Worm (Caenorhabditis elegans) whole organism, L1 larva: ENCODE results near the gene C31H2.4.

Experiments used
- C04F5.9 ChIP-seq: sonication (generic microtip); optimal IDR thresholded peaks from 2 replicates; lab custom pipeline; 2016; ENCODE audit warnings: missing genetic modification characterization, missing compliant biosample characterization
- Y116A8C.19 ChIP-seq: sonication (generic microtip); optimal IDR thresholded peaks from 2 replicates; lab custom pipeline; 2016; ENCODE audit warnings: missing compliant biosample characterization, missing genetic modification characterization, borderline replicate concordance
- blmp-1 ChIP-seq: fragments of 150-350 bp; optimal IDR thresholded peaks from 2 replicates; lab custom pipeline; 2014; ENCODE audit warnings: missing biosample characterization, missing genetic modification characterization
- ceh-63 ChIP-seq: fragments of 200-800 bp; sonication (Bioruptor generic); optimal IDR thresholded peaks from 2 replicates; lab custom pipeline; 2018; ENCODE audit warnings: mild to moderate bottlenecking, missing genetic modification characterization, missing compliant biosample characterization
- ceh-88 ChIP-seq: fragments of 200-800 bp; sonication (Bioruptor generic); IDR thresholded peaks from 2 replicates; pipeline ENCODE4 v1.3.6; 2022; ENCODE audit warnings: missing genetic modification characterization, missing compliant biosample characterization
- ceh-90 ChIP-seq: sonication (generic microtip); optimal IDR thresholded peaks from 2 replicates; lab custom pipeline; 2016; ENCODE audit warnings: missing genetic modification characterization, missing compliant biosample characterization
- ces-1 ChIP-seq: fragments of 150-350 bp; optimal IDR thresholded peaks from 2 replicates; lab custom pipeline; 2014; ENCODE audit warnings: missing biosample characterization, missing genetic modification reagents, missing genetic modification characterization
- dpl-1 ChIP-seq, 3 experiments: fragments of 150-350 bp in 2 of 3; sonication (generic microtip) in 1 of 3; optimal IDR thresholded peaks; 2 replicates each; lab custom pipeline; 2014 to 2017; ENCODE audit warnings: missing biosample characterization in 3 of 3, missing genetic modification characterization in 3 of 3, missing genetic modification reagents in 3 of 3
- efl-1 ChIP-seq, 4 experiments: fragments of 150-350 bp; optimal IDR thresholded peaks in 3 of 4; peaks in 1 of 4; 1 replicate in 1 of 4; 2 replicates in 3 of 4; lab custom pipeline; 2014; ENCODE audit warnings: missing biosample characterization in 2 of 4, missing genetic modification characterization in 2 of 4, missing genetic modification reagents in 2 of 4
- egl-13 ChIP-seq: sonication (generic microtip); optimal IDR thresholded peaks from 2 replicates; lab custom pipeline; 2016; ENCODE audit warnings: missing genotype, missing genetic modification reagents, missing genetic modification characterization, missing compliant biosample characterization
- ets-5 ChIP-seq: fragments of 200-800 bp; sonication (Bioruptor generic); IDR thresholded peaks from 2 replicates; pipeline ENCODE4 v1.3.6; 2022; ENCODE audit warnings: missing genetic modification characterization, missing compliant biosample characterization
- fkh-8 ChIP-seq: sonication (generic microtip); optimal IDR thresholded peaks from 2 replicates; lab custom pipeline; 2016; ENCODE audit warnings: mild to moderate bottlenecking, missing genetic modification characterization, missing compliant biosample characterization
- grh-1 ChIP-seq: fragments of 200-800 bp; sonication (Bioruptor generic); IDR thresholded peaks from 2 replicates; pipeline ENCODE4 v1.3.6; 2022; ENCODE audit warnings: missing genetic modification reagents, missing genetic modification characterization, missing compliant biosample characterization
- hlh-17 ChIP-seq: fragments of 200-800 bp; sonication (Bioruptor generic); optimal IDR thresholded peaks from 2 replicates; lab custom pipeline; 2018; ENCODE audit warnings: missing genetic modification characterization, mild to moderate bottlenecking, missing compliant biosample characterization, moderate library complexity, borderline replicate concordance
- lin-13 ChIP-seq: fragments of 150-350 bp; optimal IDR thresholded peaks from 2 replicates; lab custom pipeline; 2014; ENCODE audit warnings: missing biosample characterization, missing genetic modification reagents, missing genetic modification characterization
- lin-14 ChIP-seq: fragments of 200-800 bp; sonication (Bioruptor generic); optimal IDR thresholded peaks from 2 replicates; lab custom pipeline; 2018; ENCODE audit warnings: mild to moderate bottlenecking, missing genetic modification characterization, moderate library complexity, missing compliant biosample characterization
- lin-15B ChIP-seq: fragments of 150-350 bp; sonication (generic microtip); optimal IDR thresholded peaks from 3 replicates; lab custom pipeline; 2014; ENCODE audit warnings: missing biosample characterization, missing genetic modification characterization
- lin-35 ChIP-seq, 2 experiments: fragments of 150-350 bp; optimal IDR thresholded peaks; 2 replicates each; lab custom pipeline; 2014; ENCODE audit warnings: missing biosample characterization in 2 of 2, missing genetic modification characterization in 2 of 2, missing genetic modification reagents in 2 of 2
- nhr-20 ChIP-seq: sonication (generic microtip); optimal IDR thresholded peaks from 2 replicates; lab custom pipeline; 2016; ENCODE audit warnings: mild to moderate bottlenecking, missing genetic modification characterization, missing compliant biosample characterization
- nhr-28 ChIP-seq: fragments of 150-350 bp; optimal IDR thresholded peaks from 2 replicates; lab custom pipeline; 2014; ENCODE audit warnings: missing biosample characterization, missing genetic modification characterization
- nhr-71 ChIP-seq: sonication (generic microtip); optimal IDR thresholded peaks from 2 replicates; lab custom pipeline; 2016; ENCODE audit warnings: mild to moderate bottlenecking, missing genetic modification characterization, moderate library complexity, missing compliant biosample characterization
- nhr-76 ChIP-seq: sonication (generic microtip); optimal IDR thresholded peaks from 2 replicates; lab custom pipeline; 2017; ENCODE audit warnings: missing biosample characterization, missing genetic modification characterization
- nhr-90 ChIP-seq: sonication (generic microtip); optimal IDR thresholded peaks from 2 replicates; lab custom pipeline; 2016; ENCODE audit warnings: mild to moderate bottlenecking, missing genetic modification characterization, missing compliant biosample characterization; ENCODE audit not compliant: poor library complexity
- pag-3 ChIP-seq: sonication (generic microtip); optimal IDR thresholded peaks from 2 replicates; lab custom pipeline; 2017; ENCODE audit warnings: missing genetic modification characterization, mild to moderate bottlenecking, missing compliant biosample characterization, antibody characterized with exemption, borderline replicate concordance; ENCODE audit not compliant: insufficient read depth
- sptf-1 ChIP-seq: fragments of 150-350 bp; optimal IDR thresholded peaks from 2 replicates; lab custom pipeline; 2014; ENCODE audit warnings: missing biosample characterization, missing genetic modification characterization
- unc-30 ChIP-seq: sonication (generic microtip); optimal IDR thresholded peaks from 2 replicates; lab custom pipeline; 2017; ENCODE audit warnings: missing biosample characterization, missing genetic modification characterization
- unc-98 ChIP-seq: fragments of 200-800 bp; sonication (Bioruptor generic); IDR thresholded peaks from 2 replicates; pipeline ENCODE4 v1.3.6; 2022; ENCODE audit warnings: missing genetic modification characterization, missing compliant biosample characterization
- vab-15 ChIP-seq: sonication (generic microtip); optimal IDR thresholded peaks from 2 replicates; lab custom pipeline; 2017; ENCODE audit warnings: missing genotype, mild to moderate bottlenecking, missing genetic modification characterization, missing compliant biosample characterization
- xbp-1 ChIP-seq: sonication (generic microtip); optimal IDR thresholded peaks from 2 replicates; lab custom pipeline; 2016; ENCODE audit warnings: missing genetic modification characterization, missing compliant biosample characterization
- zip-4 ChIP-seq: fragments of 200-800 bp; sonication (Bioruptor generic); optimal IDR thresholded peaks from 2 replicates; lab custom pipeline; 2018; ENCODE audit warnings: mild to moderate bottlenecking, missing genetic modification characterization, moderate library complexity, missing compliant biosample characterization
- ztf-11 ChIP-seq, 2 experiments: sonication (generic microtip); optimal IDR thresholded peaks; 2 replicates each; lab custom pipeline; 2016 to 2017; ENCODE audit warnings: missing genetic modification characterization in 2 of 2, missing biosample characterization in 1 of 2, missing compliant biosample characterization in 1 of 2

C31H2.4 gene

ce11 chrX:5183931-5184330, 24.5 kb upstream of the C31H2.4 start, which contains the start of gene T03G11.9:
TSS of gene T03G11.9 (plus strand) at chrX:5184231.
- no peak for TF ChIP-seq grh-1
- TF ChIP-seq ceh-90 (tag; lab: Kevin White, UChicago), result no peak
- no peak for TF ChIP-seq vab-15 (tag; lab: Kevin White, UChicago)
- no peak for TF ChIP-seq pag-3 (tag; lab: Kevin White, UChicago)

DNA sequence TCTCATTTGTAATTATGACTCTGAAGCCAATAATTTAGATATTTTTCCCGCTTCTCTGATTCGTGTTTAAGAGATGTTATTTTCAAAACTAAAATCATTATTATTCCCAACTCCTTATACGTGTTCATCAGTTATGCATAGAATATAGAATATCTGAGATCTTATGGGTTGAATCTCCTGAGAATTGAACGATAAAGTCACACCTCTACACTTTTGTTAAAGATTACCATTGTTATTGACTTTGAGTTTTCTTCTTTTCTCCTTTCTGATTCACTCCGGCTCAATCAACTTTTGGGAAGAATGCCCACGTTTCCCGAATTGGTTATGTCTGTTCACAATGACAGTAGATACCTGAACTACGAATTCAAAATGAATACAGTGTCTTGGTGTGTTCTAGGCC, 20.4 kb upstream of the C31H2.4 start, which contains the start of gene sru-48:
Gene sru-48, plus strand, starts transcription at position 301 of the 400 bp plus-strand sequence.
- TF ChIP-seq nhr-76 (tag; lab: Kevin White, UChicago) (no peak), nhr-90 (tag; lab: Kevin White, UChicago) (no peak), efl-1 (optimal IDR thresholded peaks at IDR 0.05; lab: Kevin White, UChicago) (no peak), efl-1 (GFP tag; optimal IDR thresholded peaks at IDR 0.05 in 1 of 2; lab: Kevin White, UChicago) (peak in 1 of 2 experiments; percentile 4), blmp-1 (no peak)
- TF ChIP-seq, all 84 proteins: peak for 1

ce11 chrX:5179050-5179449, 19.6 kb upstream of the C31H2.4 start, which contains the start of gene metl-9:
TSS of gene metl-9 (minus strand) at chrX:5179150.
- TF ChIP-seq zip-4 (GFP tag; lab: Kevin White, UChicago) (no peak), Y116A8C.19 (tag; lab: Kevin White, UChicago) (no peak), efl-1 (optimal IDR thresholded peaks at IDR 0.05; lab: Kevin White, UChicago) (no peak), efl-1 (GFP tag; optimal IDR thresholded peaks at IDR 0.05 in 1 of 2; lab: Kevin White, UChicago) (peak in 1 of 2 experiments; percentile 37), egl-13 (tag; lab: Kevin White, UChicago) (no peak), hlh-17 (GFP tag; lab: Kevin White, UChicago) (no peak), lin-14 (GFP tag; lab: Kevin White, UChicago) (peak; percentile 9), ceh-88 (GFP tag; lab: Robert Waterston, UW) (no peak), C04F5.9 (no peak)

DNA sequence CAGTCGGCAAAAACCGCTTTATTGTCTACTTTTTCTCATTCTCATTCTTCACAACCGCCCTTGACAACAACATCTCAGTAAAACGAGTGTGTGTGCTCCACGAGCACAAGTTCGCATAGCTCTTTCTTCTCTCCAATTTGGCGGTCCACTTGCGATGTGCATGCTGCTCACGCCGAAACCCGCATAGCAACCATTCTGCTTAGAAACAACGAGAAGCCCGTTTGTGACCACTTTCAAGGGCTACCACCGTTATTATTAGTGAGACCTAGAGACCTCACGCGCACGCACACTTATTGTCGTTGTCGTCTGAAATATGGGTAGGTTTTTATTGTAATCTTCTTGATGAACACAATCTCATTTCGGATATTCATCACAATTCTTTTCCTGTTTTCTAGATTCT, 14.8 kb upstream of the C31H2.4 start, which contains the start of gene zchc-1A:
Gene zchc-1A, plus strand, starts transcription at position 114 of the 400 bp plus-strand sequence.
- TF ChIP-seq fkh-8 (peak; percentile 62), vab-15 (tag; lab: Kevin White, UChicago) (no peak), ets-5 (GFP tag; lab: Robert Waterston, UW) (no peak), nhr-71 (tag; lab: Kevin White, UChicago) (peak; percentile 3), xbp-1 (tag; lab: Kevin White, UChicago) (no peak)
- TF ChIP-seq, all 84 proteins: peak for 2

DNA sequence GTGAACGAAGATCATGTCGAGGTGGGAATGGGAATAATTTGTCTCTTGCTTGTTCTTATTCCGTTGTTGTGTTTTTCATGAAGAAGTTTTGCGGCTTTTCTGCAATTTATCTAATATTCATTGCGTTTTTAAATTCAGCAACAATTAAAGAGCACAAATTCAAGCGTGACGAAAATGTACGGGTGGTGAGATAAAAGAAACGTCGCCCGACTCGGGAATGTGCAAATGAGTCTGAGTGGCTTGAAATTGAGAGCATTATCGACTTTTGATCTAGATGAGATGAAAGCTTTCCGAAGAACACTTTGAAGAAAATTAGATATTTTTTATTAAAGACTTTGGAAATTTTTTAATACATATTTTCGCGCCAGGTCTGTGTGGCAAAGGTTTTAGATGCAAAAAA, 11.6 kb upstream of the C31H2.4 start, which contains the start of gene T03G11.10:
Gene T03G11.10, minus strand, starts transcription at position 101 of the 400 bp plus-strand sequence.
- no peak for TF ChIP-seq ceh-63
- no peak for TF ChIP-seq fkh-8
- TF ChIP-seq unc-30, result no peak
- no peak for TF ChIP-seq lin-15B (tag; lab: Kevin White, UChicago)
- no peak for TF ChIP-seq nhr-28 (tag; lab: Kevin White, UChicago)
- TF ChIP-seq ztf-11 (tag; optimal IDR thresholded peaks at IDR 0.05; lab: Kevin White, UChicago), result no peak
- no peak for TF ChIP-seq ces-1
- no peak for TF ChIP-seq sptf-1 (tag; lab: Kevin White, UChicago)
- TF ChIP-seq nhr-20 (tag; lab: Kevin White, UChicago), result no peak
- no peak for TF ChIP-seq lin-35 (GFP tag; optimal IDR thresholded peaks at IDR 0.05; lab: Kevin White, UChicago)
- TF ChIP-seq lin-13, result no peak
- TF ChIP-seq ceh-90 (tag; lab: Kevin White, UChicago), result no peak
- TF ChIP-seq blmp-1, result no peak
- TF ChIP-seq unc-98, result no peak
- TF ChIP-seq dpl-1 (GFP tag; optimal IDR thresholded peaks at IDR 0.05; lab: Kevin White, UChicago), result no peak
- no peak for TF ChIP-seq zip-4 (GFP tag; lab: Kevin White, UChicago)
